Worm (Caenorhabditis elegans) whole organism, midembryonic: ENCODE data around the gene T12G3.4.

Experiments
- T22C8.4 ChIP-seq: fragments of 200-800 bp; sonication (Bioruptor generic); IDR thresholded peaks from 2 replicates; pipeline ENCODE4 v1.3.6; 2022; ENCODE audit warnings: missing genetic modification characterization, missing compliant biosample characterization
- cog-1 ChIP-seq: sonication (generic microtip); optimal IDR thresholded peaks from 2 replicates; lab custom pipeline; 2016; ENCODE audit warnings: missing genetic modification characterization, missing compliant biosample characterization
- flt-1 ChIP-seq: fragments of 200-800 bp; sonication (Bioruptor generic); IDR thresholded peaks from 2 replicates; pipeline ENCODE4 v1.3.6; 2022; ENCODE audit warnings: missing genetic modification characterization, missing compliant biosample characterization
- klf-2 ChIP-seq: fragments of 200-800 bp; sonication (Bioruptor generic); conservative IDR thresholded peaks from 2 replicates; pipeline ENCODE4 v1.3.6; 2022; ENCODE audit warnings: missing genetic modification reagents, missing genetic modification characterization, missing compliant biosample characterization
- med-1 ChIP-seq: sonication (generic microtip); optimal IDR thresholded peaks from 2 replicates; lab custom pipeline; 2017; ENCODE audit warnings: missing genetic modification characterization, mild to moderate bottlenecking, missing compliant biosample characterization, antibody characterized with exemption, missing genetic modification reagents; ENCODE audit not compliant: insufficient read depth
- ref-1 ChIP-seq: fragments of 200-800 bp; sonication (Bioruptor generic); conservative IDR thresholded peaks from 2 replicates; pipeline ENCODE4 v1.3.6; 2022; ENCODE audit warnings: missing genetic modification reagents, missing genetic modification characterization, missing compliant biosample characterization
- tab-1 ChIP-seq: fragments of 200-800 bp; sonication (Bioruptor generic); IDR thresholded peaks from 2 replicates; pipeline ENCODE4 v1.3.6; 2022; ENCODE audit warnings: missing genetic modification characterization, missing compliant biosample characterization
- ztf-23 ChIP-seq: fragments of 200-800 bp; sonication (Bioruptor generic); IDR thresholded peaks from 2 replicates; pipeline ENCODE4 v1.3.6; 2022; ENCODE audit warnings: missing genetic modification reagents, missing genetic modification characterization, missing compliant biosample characterization
- ztf-29 ChIP-seq: fragments of 200-800 bp; sonication (Bioruptor generic); IDR thresholded peaks from 2 replicates; pipeline ENCODE4 v1.3.6; 2022; ENCODE audit warnings: missing genetic modification reagents, missing genetic modification characterization, missing compliant biosample characterization

T12G3.4 gene

DNA sequence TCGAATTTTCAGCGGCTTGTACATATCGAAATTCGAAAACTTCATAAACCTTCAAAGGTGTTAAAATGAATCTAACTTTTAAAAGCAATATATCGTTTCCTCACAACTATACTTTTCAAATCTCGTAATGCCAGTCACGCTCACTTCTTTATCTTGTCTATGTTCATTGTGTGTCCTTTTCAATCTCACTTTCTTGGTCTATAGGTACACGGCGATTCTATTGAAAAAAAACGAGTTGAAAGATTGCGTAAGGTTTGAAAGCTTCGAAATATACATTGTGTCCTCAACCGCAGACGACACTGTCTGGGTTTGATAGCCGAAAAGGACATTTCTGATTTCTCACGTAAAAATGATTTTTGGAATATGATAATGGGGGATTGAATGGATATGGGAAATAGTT, 29.1 kb upstream of the T12G3.4 start:
- TF ChIP-seq T22C8.4 (GFP tag; lab: Robert Waterston, UW), result no peak
- no peak for TF ChIP-seq med-1
- no peak for TF ChIP-seq ztf-29 (GFP tag; lab: Robert Waterston, UW)
- no peak for TF ChIP-seq flt-1
- no peak for TF ChIP-seq ref-1 (GFP tag; lab: Robert Waterston, UW)

- no peak for TF ChIP-seq ztf-29 (GFP tag; lab: Robert Waterston, UW)
- no peak for TF ChIP-seq klf-2
- no peak for TF ChIP-seq ztf-23 (GFP tag; lab: Robert Waterston, UW)
- TF ChIP-seq tab-1, result no peak
- TF ChIP-seq T22C8.4 (GFP tag; lab: Robert Waterston, UW), result no peak
Observed at ce11 chrIV:12021360-12021759, 26.7 kb upstream of the T12G3.4 start.

ce11 chrIV:12029074-12029473, 19.0 kb upstream of the T12G3.4 start, which contains the start of gene tgn-38:
TSS of gene tgn-38 (minus strand) at chrIV:12029174.
- TF ChIP-seq ref-1 (GFP tag; lab: Robert Waterston, UW), result no peak
- no peak for TF ChIP-seq med-1
- no peak for TF ChIP-seq T22C8.4 (GFP tag; lab: Robert Waterston, UW)
- no peak for TF ChIP-seq cog-1 (tag; lab: Kevin White, UChicago)
- no peak for TF ChIP-seq ztf-23 (GFP tag; lab: Robert Waterston, UW)
- no peak for TF ChIP-seq ztf-29 (GFP tag; lab: Robert Waterston, UW)
- TF ChIP-seq tab-1, result no peak
- TF ChIP-seq flt-1, result no peak
- no peak for TF ChIP-seq klf-2

- TF ChIP-seq flt-1, result no peak
- no peak for TF ChIP-seq ztf-23 (GFP tag; lab: Robert Waterston, UW)
- no peak for TF ChIP-seq tab-1
- TF ChIP-seq ztf-29 (GFP tag; lab: Robert Waterston, UW), result no peak
- TF ChIP-seq med-1, result no peak
- TF ChIP-seq ref-1 (GFP tag; lab: Robert Waterston, UW), result no peak
Observed at ce11 chrIV:12029722-12030182, 18.3 kb upstream of the T12G3.4 start, which contains the start of gene T12G3.11. TSS of gene T12G3.11 (minus strand) at chrIV:12029772.

DNA sequence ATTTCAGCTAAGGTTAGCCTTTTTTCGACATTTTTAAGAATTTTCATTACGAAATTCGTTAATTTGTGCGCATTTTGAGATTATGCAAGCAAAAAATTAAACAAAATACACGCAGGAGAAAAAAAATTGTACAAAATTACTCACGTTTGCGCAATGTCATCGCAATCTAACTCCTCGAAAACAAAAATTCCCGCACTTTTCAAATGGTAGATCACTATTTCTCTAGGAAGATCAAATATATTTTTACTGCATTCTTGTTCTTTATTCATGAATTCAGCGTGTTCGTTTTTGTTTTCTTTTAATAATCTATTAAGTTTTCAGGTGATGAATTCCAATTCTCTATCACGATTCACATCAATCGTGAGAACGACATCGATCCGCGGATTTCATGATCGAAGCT, 17.1 kb upstream of the T12G3.4 start, which contains the start of the genes T12G3.6 and mrpl-51:
TSS of gene T12G3.6 (minus strand) at position 269 of the 400 bp plus-strand sequence.
TSS of gene mrpl-51 (plus strand) at position 322 of the 400 bp plus-strand sequence.
- TF ChIP-seq med-1 (no peak), flt-1 (no peak), T22C8.4 (GFP tag; lab: Robert Waterston, UW) (no peak), ztf-23 (GFP tag; lab: Robert Waterston, UW) (no peak), klf-2 (no peak), ref-1 (GFP tag; lab: Robert Waterston, UW) (no peak), cog-1 (tag; lab: Kevin White, UChicago) (no peak), ztf-29 (GFP tag; lab: Robert Waterston, UW) (no peak), tab-1 (no peak)

DNA sequence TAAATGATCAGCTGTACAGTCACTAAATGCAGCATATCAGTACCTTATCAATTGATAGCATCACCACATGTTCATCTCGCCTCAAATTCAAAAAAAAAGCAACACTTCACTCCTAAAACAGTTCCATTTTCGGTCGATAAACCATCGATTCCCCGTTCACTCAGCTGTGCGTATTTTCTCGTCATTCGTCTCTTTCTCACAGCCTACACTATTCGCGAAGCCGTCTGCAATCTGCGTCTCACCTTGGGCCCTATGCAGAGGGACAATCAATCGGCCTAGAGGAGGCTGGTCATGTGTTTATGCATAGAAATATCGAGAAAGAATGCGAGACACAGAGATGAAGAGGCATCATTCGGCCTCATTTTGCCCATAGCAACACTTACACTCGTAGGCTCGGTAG, 15.7 kb upstream of the T12G3.4 start:
- no peak for TF ChIP-seq flt-1
- peak; percentile 81 for TF ChIP-seq cog-1 (tag; lab: Kevin White, UChicago)
- TF ChIP-seq T22C8.4 (GFP tag; lab: Robert Waterston, UW), result peak; percentile 77
- TF ChIP-seq med-1, result no peak
- 0 out of 2 replicates have a peak, but pooled peaks have one; percentile 45 for TF ChIP-seq ztf-23 (GFP tag; lab: Robert Waterston, UW)
- TF ChIP-seq klf-2, result no peak
- TF ChIP-seq ztf-29 (GFP tag; lab: Robert Waterston, UW), result 0 out of 2 replicates have a peak, but pooled peaks have one; percentile 41
- TF ChIP-seq tab-1, result no peak
- no peak for TF ChIP-seq ref-1 (GFP tag; lab: Robert Waterston, UW)

ce11 chrIV:12033985-12034384, 14.1 kb upstream of the T12G3.4 start, which contains the start of gene sqst-1:
TSS of gene sqst-1 (plus strand) at chrIV:12034282.
- TF ChIP-seq T22C8.4 (GFP tag; lab: Robert Waterston, UW) (no peak), tab-1 (no peak), ztf-29 (GFP tag; lab: Robert Waterston, UW) (no peak), cog-1 (tag; lab: Kevin White, UChicago) (no peak), flt-1 (no peak), med-1 (no peak), ref-1 (GFP tag; lab: Robert Waterston, UW) (no peak), klf-2 (no peak), ztf-23 (GFP tag; lab: Robert Waterston, UW) (no peak)

ce11 chrIV:12034776-12035175, 13.3 kb upstream of the T12G3.4 start:
- TF ChIP-seq ztf-29 (GFP tag; lab: Robert Waterston, UW) (no peak), klf-2 (no peak), cog-1 (tag; lab: Kevin White, UChicago) (no peak), flt-1 (no peak), tab-1 (no peak), ref-1 (GFP tag; lab: Robert Waterston, UW) (no peak)

ce11 chrIV:12035422-12035821, 12.6 kb upstream of the T12G3.4 start:
- no peak for TF ChIP-seq ztf-29 (GFP tag; lab: Robert Waterston, UW)
- TF ChIP-seq ref-1 (GFP tag; lab: Robert Waterston, UW), result no peak
- TF ChIP-seq T22C8.4 (GFP tag; lab: Robert Waterston, UW), result no peak
- no peak for TF ChIP-seq med-1
- no peak for TF ChIP-seq flt-1
- no peak for TF ChIP-seq klf-2
- TF ChIP-seq tab-1, result no peak
- TF ChIP-seq ztf-23 (GFP tag; lab: Robert Waterston, UW), result no peak
- TF ChIP-seq cog-1 (tag; lab: Kevin White, UChicago), result no peak

ce11 chrIV:12036924-12037323, 11.1 kb upstream of the T12G3.4 start:
- no peak for TF ChIP-seq T22C8.4 (GFP tag; lab: Robert Waterston, UW)
- TF ChIP-seq klf-2, result no peak
- TF ChIP-seq ref-1 (GFP tag; lab: Robert Waterston, UW), result no peak
- TF ChIP-seq ztf-29 (GFP tag; lab: Robert Waterston, UW), result no peak
- no peak for TF ChIP-seq flt-1
- no peak for TF ChIP-seq cog-1 (tag; lab: Kevin White, UChicago)
- TF ChIP-seq ztf-23 (GFP tag; lab: Robert Waterston, UW), result no peak
- TF ChIP-seq med-1, result no peak
- TF ChIP-seq tab-1, result no peak
